Worm (Caenorhabditis elegans) whole organism, L3 larva: ENCODE measurements around the gene pmp-3.

Experiments used
- ama-1 ChIP-seq: fragments of 150-350 bp; optimal IDR thresholded peaks from 2 replicates; lab custom pipeline; 2018
- ceh-16 ChIP-seq: sonication (generic microtip); optimal IDR thresholded peaks from 2 replicates; lab custom pipeline; 2017; ENCODE audit warnings: missing biosample characterization, missing genetic modification characterization
- ceh-28 ChIP-seq: fragments of 150-350 bp; optimal IDR thresholded peaks from 2 replicates; lab custom pipeline; 2014; ENCODE audit warnings: missing biosample characterization, missing genetic modification reagents, missing genetic modification characterization
- egl-27 ChIP-seq: sonication (generic microtip); optimal IDR thresholded peaks from 4 replicates; lab custom pipeline; 2017; ENCODE audit warnings: missing biosample characterization, missing genetic modification reagents, missing genetic modification characterization
- egl-5 ChIP-seq: fragments of 150-350 bp; optimal IDR thresholded peaks from 2 replicates; lab custom pipeline; 2017; ENCODE audit warnings: missing biosample characterization, missing genetic modification reagents, missing genetic modification characterization, inconsistent platforms
- elt-1 ChIP-seq: fragments of 150-350 bp; optimal IDR thresholded peaks from 2 replicates; lab custom pipeline; 2014; ENCODE audit warnings: missing biosample characterization, missing genetic modification characterization
- elt-2 ChIP-seq: sonication (generic microtip); optimal IDR thresholded peaks from 2 replicates; lab custom pipeline; 2016; ENCODE audit warnings: missing genetic modification reagents, mild to moderate bottlenecking, missing genetic modification characterization, missing compliant biosample characterization
- fkh-10 ChIP-seq: sonication (generic microtip); optimal IDR thresholded peaks from 2 replicates; lab custom pipeline; 2017; ENCODE audit warnings: missing biosample characterization, missing genetic modification reagents, missing genetic modification characterization
- fkh-2 ChIP-seq: fragments of 150-350 bp; optimal IDR thresholded peaks from 2 replicates; lab custom pipeline; 2014; ENCODE audit warnings: missing biosample characterization, missing genetic modification reagents, missing genetic modification characterization
- hmg-11 ChIP-seq: sonication (generic microtip); optimal IDR thresholded peaks from 2 replicates; lab custom pipeline; 2016; ENCODE audit warnings: missing genetic modification characterization, missing compliant biosample characterization
- lin-15B ChIP-seq: fragments of 150-350 bp; optimal IDR thresholded peaks from 2 replicates; lab custom pipeline; 2014; ENCODE audit warnings: missing biosample characterization, missing genetic modification characterization
- lin-39 ChIP-seq: fragments of 150-350 bp; optimal IDR thresholded peaks from 2 replicates; lab custom pipeline; 2018; ENCODE audit warnings: missing biosample characterization, missing genetic modification reagents, missing genetic modification characterization
- nfya-1 ChIP-seq: sonication (generic microtip); optimal IDR thresholded peaks from 2 replicates; lab custom pipeline; 2017; ENCODE audit warnings: missing genetic modification characterization, mild to moderate bottlenecking, missing compliant biosample characterization, antibody characterized with exemption, moderate library complexity; ENCODE audit not compliant: insufficient read depth
- nhr-11 ChIP-seq: fragments of 150-350 bp; optimal IDR thresholded peaks from 2 replicates; lab custom pipeline; 2014; ENCODE audit warnings: missing biosample characterization, missing genetic modification characterization
- nhr-23 ChIP-seq: fragments of 150-350 bp; optimal IDR thresholded peaks from 2 replicates; lab custom pipeline; 2014; ENCODE audit warnings: missing biosample characterization, missing genetic modification reagents, missing genetic modification characterization
- nhr-237 ChIP-seq: fragments of 150-350 bp; optimal IDR thresholded peaks from 2 replicates; lab custom pipeline; 2014; ENCODE audit warnings: missing biosample characterization, missing genetic modification characterization
- nhr-25 ChIP-seq: sonication (generic microtip); optimal IDR thresholded peaks from 2 replicates; lab custom pipeline; 2017; ENCODE audit warnings: missing biosample characterization, missing genetic modification characterization
- nhr-43 ChIP-seq: sonication (generic microtip); optimal IDR thresholded peaks from 2 replicates; lab custom pipeline; 2016; ENCODE audit warnings: mild to moderate bottlenecking, missing genetic modification characterization, missing compliant biosample characterization; ENCODE audit not compliant: poor library complexity, severe bottlenecking
- nhr-67 ChIP-seq: fragments of 150-350 bp; optimal IDR thresholded peaks from 2 replicates; lab custom pipeline; 2014; ENCODE audit warnings: missing biosample characterization, missing genetic modification characterization
- nhr-77 ChIP-seq: fragments of 150-350 bp; optimal IDR thresholded peaks from 2 replicates; lab custom pipeline; 2014; ENCODE audit warnings: missing biosample characterization, missing genetic modification characterization
- sea-2 ChIP-seq: fragments of 150-350 bp; sonication (generic microtip); optimal IDR thresholded peaks from 4 replicates; lab custom pipeline; 2014; ENCODE audit warnings: missing biosample characterization, missing genetic modification reagents, missing genetic modification characterization
- snpc-4 ChIP-seq: fragments of 150-350 bp; optimal IDR thresholded peaks from 2 replicates; lab custom pipeline; 2014; ENCODE audit warnings: missing biosample characterization, missing genetic modification characterization
- tbx-2 ChIP-seq: sonication (generic microtip); optimal IDR thresholded peaks from 2 replicates; lab custom pipeline; 2016; ENCODE audit warnings: mild to moderate bottlenecking, missing genetic modification characterization, missing compliant biosample characterization
- unc-39 ChIP-seq: sonication (generic microtip); optimal IDR thresholded peaks from 4 replicates; lab custom pipeline; 2017; ENCODE audit warnings: missing biosample characterization, missing genetic modification characterization
- unc-62 ChIP-seq: fragments of 150-350 bp; sonication (generic microtip); optimal IDR thresholded peaks from 4 replicates; lab custom pipeline; 2014; ENCODE audit warnings: missing biosample characterization, missing genetic modification reagents, missing genetic modification characterization
- zag-1 ChIP-seq: fragments of 150-350 bp; optimal IDR thresholded peaks from 2 replicates; lab custom pipeline; 2014; ENCODE audit warnings: missing biosample characterization, missing genetic modification characterization
- ztf-11 ChIP-seq: fragments of 150-350 bp; optimal IDR thresholded peaks from 2 replicates; lab custom pipeline; 2014; ENCODE audit warnings: missing biosample characterization, missing genetic modification characterization
- ztf-4 ChIP-seq: fragments of 150-350 bp; optimal IDR thresholded peaks from 2 replicates; lab custom pipeline; 2014; ENCODE audit warnings: missing biosample characterization, missing genetic modification characterization

Gene pmp-3

DNA sequence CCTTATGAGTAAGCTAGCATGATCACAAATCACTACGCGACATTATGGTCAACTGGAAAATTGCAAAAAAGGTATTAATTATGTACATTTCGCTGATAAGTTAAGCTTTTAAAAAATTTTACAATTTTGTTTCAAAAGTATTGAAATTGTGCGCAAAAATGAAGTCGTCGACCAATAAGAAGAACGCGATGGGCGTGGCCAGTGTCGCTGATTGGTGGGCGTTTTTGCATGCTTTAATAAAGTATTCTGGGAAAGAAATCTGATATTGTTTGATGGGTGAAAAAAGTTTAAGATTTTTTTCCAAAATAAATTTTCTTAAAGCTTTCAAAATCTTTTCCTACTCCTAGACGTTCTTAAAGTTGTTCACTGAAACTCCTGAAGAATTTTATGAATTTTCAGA, 31.8 kb downstream of the pmp-3 start:
- TF ChIP-seq nfya-1 (tag; lab: Kevin White, UChicago) (peak; percentile 80), egl-27 (tag; lab: Kevin White, UChicago) (no peak)

DNA sequence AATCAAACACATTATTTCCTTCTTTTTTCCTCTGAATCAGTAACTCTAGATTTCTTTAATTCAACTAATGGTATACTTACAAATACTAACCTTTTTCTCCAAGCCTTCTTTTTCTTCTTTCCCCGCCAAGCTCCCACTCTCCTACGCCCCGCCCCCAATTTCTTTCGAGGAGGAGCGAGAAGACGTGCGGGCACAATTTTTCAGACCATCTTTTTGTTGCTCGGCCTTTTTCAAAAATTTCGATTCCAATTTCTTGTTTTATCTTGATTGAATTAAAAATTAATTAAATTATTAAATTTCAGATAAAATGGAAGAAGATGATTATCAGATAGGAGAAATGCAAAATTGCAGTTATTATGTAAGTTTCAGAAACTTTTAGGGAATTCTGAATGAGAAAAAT, 33.5 kb downstream of the pmp-3 start, which contains the start of gene C47E8.3:
Gene C47E8.3 (plus strand): TSS at position 301 of the 400 bp plus-strand sequence.
- TF ChIP-seq fkh-10 (GFP tag; lab: Kevin White, UChicago) (no peak), fkh-2 (tag; lab: Kevin White, UChicago) (no peak), elt-1 (tag; lab: Kevin White, UChicago) (no peak), ztf-4 (tag; lab: Kevin White, UChicago) (no peak), sea-2 (GFP tag; lab: Kevin White, UChicago) (no peak), nhr-11 (no peak), tbx-2 (tag; lab: Kevin White, UChicago) (no peak)

DNA sequence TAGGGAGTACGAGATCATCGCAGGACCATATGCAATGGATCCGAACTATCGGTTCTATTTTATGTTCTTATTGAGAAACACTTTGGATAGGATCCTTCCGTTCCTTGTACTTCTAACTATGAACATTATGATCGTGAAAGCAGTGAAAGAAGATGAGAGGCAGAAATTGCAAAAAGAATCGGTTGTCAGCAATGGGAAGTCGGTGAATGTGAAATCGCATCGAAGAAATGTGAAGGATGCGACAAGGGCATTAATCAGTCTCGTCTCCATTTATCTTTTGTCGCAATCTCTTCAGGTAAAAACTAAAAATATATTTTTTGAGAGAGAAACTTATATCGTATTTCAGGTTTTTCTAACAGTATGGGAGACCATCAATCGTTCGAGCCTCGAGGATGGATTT, 36.3 kb downstream of the pmp-3 start:
- no peak for TF ChIP-seq nhr-43 (tag; lab: Kevin White, UChicago)
- TF ChIP-seq fkh-10 (GFP tag; lab: Kevin White, UChicago): no peak
- no peak for TF ChIP-seq hmg-11 (tag; lab: Kevin White, UChicago)
- no peak for TF ChIP-seq snpc-4 (tag; lab: Kevin White, UChicago)
- TF ChIP-seq elt-1 (tag; lab: Kevin White, UChicago): no peak
- TF ChIP-seq unc-62 (GFP tag; lab: Kevin White, UChicago): no peak

DNA sequence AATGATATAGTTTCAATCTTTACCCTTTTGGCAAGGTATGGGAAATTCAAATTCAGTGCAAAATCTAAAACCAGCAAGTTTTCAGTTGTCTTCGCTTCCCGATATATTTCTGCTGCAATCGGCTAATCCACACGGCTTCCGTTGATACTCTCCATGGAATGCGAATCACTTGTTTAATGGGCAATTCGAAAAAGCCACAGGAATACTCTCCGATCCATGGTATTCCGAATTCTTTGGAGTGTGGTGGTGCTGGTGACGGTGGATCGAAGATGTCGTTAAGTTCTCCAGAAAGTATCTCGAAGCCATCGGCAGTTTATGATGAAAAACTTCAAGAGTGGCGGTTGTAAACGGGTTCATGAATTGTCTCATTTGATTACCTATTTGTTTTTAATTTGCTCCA, 36.8 kb downstream of the pmp-3 start:
- TF ChIP-seq elt-1 (tag; lab: Kevin White, UChicago) (no peak), ama-1 (peak; percentile 83)

DNA sequence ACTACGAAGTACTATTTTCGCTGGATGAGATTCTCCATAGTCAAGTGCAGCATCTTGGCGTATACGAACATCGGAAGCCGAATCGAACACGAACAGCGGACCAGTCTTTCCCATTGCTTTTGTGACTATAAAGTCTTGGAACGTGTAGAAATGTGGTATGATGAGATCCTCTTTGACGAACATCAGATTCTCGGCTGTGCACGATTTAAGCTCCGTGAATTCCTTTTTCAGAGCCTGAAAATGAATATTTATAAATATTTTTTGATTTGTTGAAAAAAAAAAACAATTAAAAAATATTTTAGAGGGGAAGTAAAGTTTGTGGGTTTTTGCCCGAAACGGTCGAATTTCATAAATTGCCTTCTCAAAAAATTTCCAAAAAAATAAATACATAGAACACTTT, 37.4 kb downstream of the pmp-3 start:
- TF ChIP-seq ceh-28 (tag; lab: Kevin White, UChicago) (no peak), unc-39 (tag; lab: Kevin White, UChicago) (no peak), lin-15B (tag; lab: Kevin White, UChicago) (no peak), ceh-16 (tag; lab: Kevin White, UChicago) (no peak), ztf-4 (tag; lab: Kevin White, UChicago) (no peak), lin-39 (tag; lab: Kevin White, UChicago) (no peak), zag-1 (tag; lab: Kevin White, UChicago) (no peak), nhr-237 (tag; lab: Kevin White, UChicago) (no peak), ama-1 (no peak), hmg-11 (tag; lab: Kevin White, UChicago) (no peak), nhr-77 (tag; lab: Kevin White, UChicago) (no peak), egl-5 (no peak), nhr-67 (tag; lab: Kevin White, UChicago) (no peak)

DNA sequence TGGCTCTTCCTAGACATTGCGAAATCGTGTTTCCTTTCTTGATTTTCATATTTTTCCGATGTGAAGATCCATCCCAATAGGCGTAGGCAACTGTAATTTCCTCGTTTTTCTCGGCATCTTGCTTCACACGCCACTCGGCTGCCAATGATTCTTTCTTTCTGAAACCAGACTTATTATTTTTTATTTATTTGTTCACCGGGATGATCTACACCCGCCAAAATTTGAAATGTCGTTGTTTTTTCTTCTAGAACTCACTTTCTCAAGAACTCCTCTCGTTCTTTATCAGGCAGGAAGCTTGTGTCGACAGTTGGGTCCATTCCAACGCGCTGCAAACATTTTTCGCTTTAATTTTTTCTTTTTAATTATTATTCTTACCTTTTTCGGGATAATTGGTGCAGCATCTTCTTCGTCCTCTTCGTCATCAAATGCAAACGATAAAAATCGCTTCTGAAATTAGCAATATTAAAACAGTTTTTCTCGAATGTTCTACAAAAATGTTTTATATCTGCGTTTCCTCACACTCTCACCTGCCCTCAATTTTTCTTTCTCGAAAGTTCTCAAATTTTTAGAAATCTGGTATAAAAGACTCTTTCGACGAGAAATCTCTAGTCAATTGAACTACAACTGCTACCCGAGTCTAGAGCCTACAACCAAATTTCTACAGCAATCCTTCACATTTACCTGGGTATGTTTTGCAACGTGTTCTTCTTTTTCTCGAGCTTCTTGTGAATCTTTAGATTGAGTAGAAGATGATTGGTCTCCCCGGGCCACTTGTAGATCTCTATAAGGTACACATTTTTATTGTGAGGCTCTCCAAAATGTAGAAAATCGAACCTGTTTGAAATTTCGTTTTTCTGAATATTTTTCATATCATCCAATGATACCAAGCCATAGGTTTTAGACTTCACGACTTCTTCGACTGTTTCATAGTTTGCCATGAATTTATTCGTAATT, 38.1 kb downstream of the pmp-3 start, which contains the start of gene hsp-90:
Gene hsp-90 (plus strand): TSS at position 560 of the 954 bp plus-strand sequence.
- TF ChIP-seq nhr-25 (tag; lab: Kevin White, UChicago): peak; percentile 23
- TF ChIP-seq nhr-23 (tag; lab: Kevin White, UChicago): peak; percentile 9
- TF ChIP-seq ztf-11 (tag; lab: Kevin White, UChicago): no peak
- peak; percentile 6 for TF ChIP-seq elt-2
- peak; percentile 47 for TF ChIP-seq ama-1
- TF ChIP-seq, all 47 proteins: peak for 4
